Worm (Caenorhabditis elegans): ENCODE results near the gene fbxa-111.

fbxa-111 gene

ce11 chrV:16902726-16903125, 46.8 kb downstream of the fbxa-111 start, which contains the start of gene srd-68:
TSS of gene srd-68 (minus strand) at chrV:16902826.
- TF ChIP-seq zag-1 (tag; optimal IDR thresholded peaks at IDR 0.05) (no peak), dmd-8 (GFP tag; IDR thresholded peaks at IDR 0.05) (no peak), daf-19 (GFP tag; conservative IDR thresholded peaks at IDR 0.05) (no peak), F49E8.2 (tag; optimal IDR thresholded peaks at IDR 0.05; ENCODE audit: borderline replicate concordance) (no peak), D1046.2 (GFP tag; IDR thresholded peaks at IDR 0.05) (no peak), mep-1 (tag; optimal IDR thresholded peaks at IDR 0.05) (no peak), ceh-20 (GFP tag; IDR thresholded peaks at IDR 0.05) (no peak), ceh-82 (tag; optimal IDR thresholded peaks at IDR 0.05) (no peak)

- TF ChIP-seq lin-13 (GFP tag; optimal IDR thresholded peaks at IDR 0.05) = no peak
- no peak for TF ChIP-seq lin-15B (tag; optimal IDR thresholded peaks at IDR 0.05)
Observed at ce11 chrV:16899355-16899754, 50.2 kb downstream of the fbxa-111 start, which contains the start of gene fbxa-45. TSS of gene fbxa-45 (minus strand) at chrV:16899455.

Data from whole organism, L4 larva.